Fruit fly (Drosophila melanogaster): ENCODE data around the gene CG10300.

The CG10300 gene

DNA sequence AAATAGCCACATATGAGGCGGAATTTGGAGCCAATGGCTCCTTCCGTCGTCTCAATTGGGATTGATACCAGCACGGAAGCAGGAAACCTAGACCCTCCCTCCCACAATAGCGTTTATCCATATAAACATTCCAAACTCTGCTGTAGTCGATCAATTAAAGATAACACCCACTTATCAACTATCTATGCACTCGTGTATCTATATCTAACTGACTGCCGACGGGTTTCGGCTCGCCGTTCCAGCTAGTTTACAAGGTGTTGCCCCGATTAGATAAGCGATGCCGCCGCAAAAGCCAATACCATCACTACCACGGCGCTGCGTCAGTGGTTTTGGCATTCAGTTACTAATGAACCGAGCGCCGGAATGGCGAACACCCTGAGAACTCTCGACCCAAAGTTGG, at the start of gene CG10300:
Gene CG10300, plus strand, starts transcription at position 333 of the 400 bp plus-strand sequence.
- TF ChIP-seq insv (optimal IDR thresholded peaks at IDR 0.05) (no peak), ttk (optimal IDR thresholded peaks at IDR 0.05) (no peak), psq (optimal IDR thresholded peaks at IDR 0.05) (no peak), h (optimal IDR thresholded peaks at IDR 0.05) (no peak), Myc (optimal IDR thresholded peaks at IDR 0.05) (no peak), Sin3A (optimal IDR thresholded peaks at IDR 0.05) (no peak)

DNA sequence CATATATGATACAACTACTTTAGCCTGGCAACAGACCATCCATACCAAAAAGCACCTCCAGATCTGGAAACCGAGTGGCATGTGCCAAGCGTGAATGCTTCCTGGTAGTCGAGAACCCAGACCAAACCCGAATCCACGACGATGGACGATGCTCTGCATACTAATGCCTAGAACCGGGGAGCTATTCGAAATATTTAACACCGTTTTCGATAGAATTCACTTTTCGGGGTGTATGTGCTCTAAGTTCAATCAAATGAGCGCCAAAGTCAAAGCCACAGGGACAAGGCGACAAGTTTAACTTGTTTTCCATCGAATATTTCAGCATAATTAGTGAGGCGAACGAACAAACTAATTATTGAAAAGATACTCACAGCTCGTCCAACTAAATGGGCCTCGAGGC, 48.5 kb upstream of the CG10300 start:
- TF ChIP-seq Sin3A (optimal IDR thresholded peaks at IDR 0.05) (no peak), ttk (optimal IDR thresholded peaks at IDR 0.05) (no peak), insv (optimal IDR thresholded peaks at IDR 0.05) (no peak), h (optimal IDR thresholded peaks at IDR 0.05) (no peak), Myc (optimal IDR thresholded peaks at IDR 0.05) (no peak), psq (optimal IDR thresholded peaks at IDR 0.05) (no peak)

DNA sequence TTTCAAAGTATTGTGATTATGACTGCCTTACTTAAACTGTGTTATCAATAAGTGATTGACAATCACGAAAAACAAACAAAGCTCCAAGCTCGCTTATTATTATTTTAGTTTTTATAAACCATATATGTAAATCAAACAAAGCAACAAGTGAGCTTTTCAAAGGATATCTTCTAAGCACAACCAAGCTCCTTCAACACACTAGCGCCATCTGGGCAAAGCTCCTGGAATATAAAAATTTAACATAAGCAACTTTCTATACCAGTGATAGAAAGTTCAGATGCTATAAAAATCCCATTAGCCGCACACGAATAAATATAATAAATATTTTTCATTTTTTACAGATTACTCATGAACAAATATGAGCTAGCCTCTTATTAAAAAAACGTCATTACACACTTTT, 46.9 kb upstream of the CG10300 start:
- TF ChIP-seq h (optimal IDR thresholded peaks at IDR 0.05), result no peak
- no peak for TF ChIP-seq Myc (optimal IDR thresholded peaks at IDR 0.05)
- no peak for TF ChIP-seq ttk (optimal IDR thresholded peaks at IDR 0.05)
- no peak for TF ChIP-seq insv (optimal IDR thresholded peaks at IDR 0.05)
- TF ChIP-seq psq (optimal IDR thresholded peaks at IDR 0.05), result no peak
- TF ChIP-seq Sin3A (optimal IDR thresholded peaks at IDR 0.05), result no peak

DNA sequence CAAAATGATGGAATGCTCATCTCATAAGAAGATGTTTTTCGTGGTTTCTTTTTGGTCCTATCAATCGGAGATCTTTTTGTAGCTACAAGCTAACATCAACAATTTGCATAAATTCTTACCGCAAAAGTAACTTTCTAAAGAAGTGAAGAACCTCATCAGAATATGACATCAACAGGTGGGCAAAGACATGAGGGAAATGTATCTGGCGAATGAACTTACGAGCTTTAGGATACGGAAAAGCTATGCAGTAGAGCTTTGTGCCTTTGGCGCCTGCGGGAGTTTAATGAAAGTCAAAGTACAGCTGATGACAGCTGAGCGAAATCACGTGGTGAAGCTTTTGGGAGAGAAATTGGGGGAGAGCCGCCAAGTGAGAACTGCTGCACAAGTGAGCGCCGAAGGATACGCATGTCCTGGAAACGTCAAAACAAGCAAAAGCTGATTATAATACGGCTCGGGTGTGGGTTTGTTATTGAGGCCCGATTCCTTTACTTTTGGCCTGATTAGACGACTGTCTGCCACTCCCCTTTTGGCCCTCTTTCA, 44.6 kb upstream of the CG10300 start:
- no peak for TF ChIP-seq h (optimal IDR thresholded peaks at IDR 0.05)

DNA sequence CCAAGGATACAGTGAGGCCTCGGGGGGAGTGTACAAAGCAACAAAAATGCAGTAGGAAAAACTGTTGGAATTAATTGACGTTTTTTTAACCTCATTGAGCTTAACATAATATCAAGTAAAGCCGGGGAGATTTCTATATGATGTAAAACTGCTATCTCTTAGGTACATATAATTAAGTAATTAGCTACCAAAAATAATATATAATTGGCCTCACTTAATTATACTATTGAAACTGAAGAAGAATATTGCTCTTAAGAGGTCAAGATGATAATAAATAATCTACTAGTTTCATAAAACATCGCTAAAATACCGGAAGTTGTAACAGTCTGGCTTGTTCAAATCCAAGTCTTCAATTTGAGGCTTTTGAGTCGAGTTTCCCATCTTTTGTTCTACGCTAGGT, 43.9 kb upstream of the CG10300 start:
- TF ChIP-seq insv (optimal IDR thresholded peaks at IDR 0.05), result no peak
- no peak for TF ChIP-seq Sin3A (optimal IDR thresholded peaks at IDR 0.05)

DNA sequence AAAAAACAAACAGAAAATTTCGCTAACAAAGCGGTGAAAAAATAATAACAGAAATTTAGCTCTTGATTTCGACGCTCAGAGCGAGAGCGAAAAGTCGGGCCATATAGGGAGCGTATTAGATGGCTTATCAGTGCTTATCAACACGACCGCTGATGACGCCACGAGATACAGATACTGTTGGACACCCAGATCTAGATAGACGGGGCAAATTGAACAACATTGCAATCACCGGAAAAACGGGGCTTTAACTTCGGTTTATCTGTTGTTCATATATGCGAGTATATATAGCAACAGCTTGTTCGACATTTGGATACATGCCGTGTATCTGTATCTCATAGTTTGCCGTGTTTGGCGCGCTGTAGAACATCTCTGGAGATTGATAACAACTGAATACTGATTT, 42.7 kb upstream of the CG10300 start:
- no peak for TF ChIP-seq psq (optimal IDR thresholded peaks at IDR 0.05)
- TF ChIP-seq ttk (optimal IDR thresholded peaks at IDR 0.05), result no peak
- TF ChIP-seq Sin3A (optimal IDR thresholded peaks at IDR 0.05), result no peak
- no peak for TF ChIP-seq h (optimal IDR thresholded peaks at IDR 0.05)
- TF ChIP-seq Myc (optimal IDR thresholded peaks at IDR 0.05), result no peak
- TF ChIP-seq insv (optimal IDR thresholded peaks at IDR 0.05), result no peak

DNA sequence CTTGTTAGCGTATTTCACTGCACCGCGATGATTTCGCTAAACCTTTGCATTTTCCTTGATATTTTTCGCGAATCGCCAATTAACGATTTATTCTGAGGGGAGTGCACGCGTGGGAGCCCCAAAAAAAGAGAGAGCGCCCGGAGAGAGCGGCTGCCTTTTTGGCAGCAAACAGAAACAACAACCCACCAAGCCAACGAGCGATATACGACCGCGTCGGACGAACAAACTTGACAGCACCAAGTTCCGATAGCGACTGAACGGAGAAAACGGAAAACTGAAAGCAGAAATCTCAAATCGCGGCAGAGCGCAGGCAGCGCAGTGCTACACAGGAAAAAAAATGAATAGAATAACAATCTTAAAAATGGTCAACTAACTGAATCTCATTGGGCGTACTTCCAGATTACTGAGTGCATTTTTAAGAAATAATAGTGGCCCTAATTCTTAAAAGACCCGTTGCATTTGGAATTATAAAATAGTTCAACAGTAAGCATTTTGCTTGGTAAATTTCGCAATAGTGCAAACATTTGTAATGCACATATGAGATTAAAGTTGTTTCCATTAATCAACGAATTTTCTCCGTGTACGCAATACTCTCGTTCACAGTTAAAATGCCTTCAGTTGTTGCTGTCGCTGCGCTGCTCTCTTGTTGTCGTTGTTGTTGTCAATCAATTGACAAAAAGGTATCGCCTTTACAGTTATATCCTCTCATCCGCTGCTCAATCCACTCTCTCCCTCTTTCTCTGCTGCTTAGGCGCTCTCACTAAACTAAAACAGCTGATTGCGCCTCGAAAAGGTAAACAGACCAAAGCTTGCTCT, 41.7 kb upstream of the CG10300 start, which contains the start of gene CG31145:
Gene CG31145, minus strand, starts transcription at position 259 of the 816 bp plus-strand sequence.
- TF ChIP-seq h (optimal IDR thresholded peaks at IDR 0.05) (no peak), ttk (optimal IDR thresholded peaks at IDR 0.05) (no peak), Myc (optimal IDR thresholded peaks at IDR 0.05) (no peak), insv (optimal IDR thresholded peaks at IDR 0.05) (no peak), psq (optimal IDR thresholded peaks at IDR 0.05) (no peak), Sin3A (optimal IDR thresholded peaks at IDR 0.05) (no peak)

DNA sequence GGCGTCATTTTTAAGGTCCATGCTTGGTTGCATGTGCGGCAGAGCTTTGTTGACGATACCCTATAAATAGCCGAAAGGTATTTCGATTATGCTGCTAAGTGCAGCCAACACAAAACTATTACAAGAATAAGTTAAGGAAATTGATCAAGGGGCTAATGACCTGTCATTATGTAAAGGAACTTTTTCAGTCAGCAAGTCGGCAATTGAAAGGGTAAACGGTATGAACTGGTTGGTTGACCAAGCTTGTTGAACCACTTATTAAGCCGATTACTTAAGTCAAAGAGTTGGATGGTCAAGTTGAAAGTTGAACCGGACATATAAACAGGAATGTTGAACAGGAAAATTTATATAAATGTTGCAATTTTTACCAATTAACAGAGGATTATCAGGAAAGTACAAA, 38.2 kb upstream of the CG10300 start:
- TF ChIP-seq insv (optimal IDR thresholded peaks at IDR 0.05) (no peak), psq (optimal IDR thresholded peaks at IDR 0.05) (no peak), h (optimal IDR thresholded peaks at IDR 0.05) (no peak), Myc (optimal IDR thresholded peaks at IDR 0.05) (no peak), Sin3A (optimal IDR thresholded peaks at IDR 0.05) (no peak), ttk (optimal IDR thresholded peaks at IDR 0.05) (no peak)

DNA sequence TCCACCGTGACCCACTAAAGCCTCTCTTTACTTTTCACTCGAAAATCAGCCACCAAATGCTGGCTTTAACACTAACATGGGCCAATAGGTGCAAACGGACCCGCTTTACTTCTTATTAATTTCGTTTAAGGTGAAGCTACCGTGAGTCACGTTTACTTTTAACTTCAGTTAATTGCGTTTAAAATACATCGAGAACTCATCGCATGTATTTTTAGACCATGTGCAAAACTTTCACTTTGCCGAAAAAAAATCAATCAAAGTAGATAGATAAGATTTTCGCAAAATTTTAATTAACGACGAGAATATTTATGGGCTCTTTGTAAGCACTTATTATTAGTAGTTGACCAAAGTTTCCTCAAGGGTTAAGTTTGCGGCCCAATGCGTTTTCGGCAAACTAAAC, 37.0 kb upstream of the CG10300 start:
- TF ChIP-seq Sin3A (optimal IDR thresholded peaks at IDR 0.05) (no peak), h (optimal IDR thresholded peaks at IDR 0.05) (no peak), Myc (optimal IDR thresholded peaks at IDR 0.05) (no peak), insv (optimal IDR thresholded peaks at IDR 0.05) (no peak), psq (optimal IDR thresholded peaks at IDR 0.05) (no peak), ttk (optimal IDR thresholded peaks at IDR 0.05) (no peak)

DNA sequence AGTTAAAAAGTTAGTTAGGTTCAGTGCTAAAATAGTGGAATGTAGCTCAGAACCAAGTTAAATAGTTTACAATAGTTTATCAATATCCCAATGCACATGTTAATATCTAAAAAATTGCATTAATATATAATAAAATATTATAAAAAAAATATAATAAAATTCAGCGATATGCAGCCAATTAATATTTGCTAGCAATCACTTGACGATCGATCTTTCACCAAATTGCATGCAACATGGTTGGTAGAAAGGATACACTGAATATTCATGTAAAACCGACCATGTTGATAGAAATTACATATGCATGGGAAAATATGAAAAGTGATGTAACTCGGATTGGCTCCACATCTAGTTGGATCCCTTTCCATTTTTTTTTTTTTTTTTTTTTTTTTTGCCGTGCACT, 35.7 kb upstream of the CG10300 start:
- TF ChIP-seq insv (optimal IDR thresholded peaks at IDR 0.05) (no peak), psq (optimal IDR thresholded peaks at IDR 0.05) (no peak), h (optimal IDR thresholded peaks at IDR 0.05) (no peak), Sin3A (optimal IDR thresholded peaks at IDR 0.05) (no peak), ttk (optimal IDR thresholded peaks at IDR 0.05) (no peak)

DNA sequence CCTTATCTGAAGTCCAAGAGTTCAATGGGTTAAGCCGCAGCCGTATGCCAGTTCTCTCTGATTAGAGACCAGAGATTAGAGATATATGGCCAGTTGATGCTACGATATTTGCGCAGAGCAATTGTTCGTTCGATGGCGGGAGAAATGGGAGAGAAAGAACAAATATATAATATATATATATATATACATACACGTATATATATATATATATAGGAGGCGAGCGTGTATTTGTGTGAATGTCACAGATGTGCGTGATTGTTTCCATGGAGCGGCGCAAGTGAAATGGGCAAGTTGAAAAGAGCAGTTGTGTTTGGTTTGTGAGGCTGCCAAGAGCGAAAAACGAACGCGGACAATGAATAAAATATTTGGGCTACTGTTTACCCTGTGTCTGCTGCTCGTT, 34.3 kb upstream of the CG10300 start, which contains the start of gene GILT3:
Gene GILT3, plus strand, starts transcription at position 301 of the 400 bp plus-strand sequence.
- TF ChIP-seq Myc (optimal IDR thresholded peaks at IDR 0.05) (no peak), ttk (optimal IDR thresholded peaks at IDR 0.05) (no peak), Sin3A (optimal IDR thresholded peaks at IDR 0.05) (no peak), h (optimal IDR thresholded peaks at IDR 0.05) (no peak), psq (optimal IDR thresholded peaks at IDR 0.05) (no peak), insv (optimal IDR thresholded peaks at IDR 0.05) (no peak)

DNA sequence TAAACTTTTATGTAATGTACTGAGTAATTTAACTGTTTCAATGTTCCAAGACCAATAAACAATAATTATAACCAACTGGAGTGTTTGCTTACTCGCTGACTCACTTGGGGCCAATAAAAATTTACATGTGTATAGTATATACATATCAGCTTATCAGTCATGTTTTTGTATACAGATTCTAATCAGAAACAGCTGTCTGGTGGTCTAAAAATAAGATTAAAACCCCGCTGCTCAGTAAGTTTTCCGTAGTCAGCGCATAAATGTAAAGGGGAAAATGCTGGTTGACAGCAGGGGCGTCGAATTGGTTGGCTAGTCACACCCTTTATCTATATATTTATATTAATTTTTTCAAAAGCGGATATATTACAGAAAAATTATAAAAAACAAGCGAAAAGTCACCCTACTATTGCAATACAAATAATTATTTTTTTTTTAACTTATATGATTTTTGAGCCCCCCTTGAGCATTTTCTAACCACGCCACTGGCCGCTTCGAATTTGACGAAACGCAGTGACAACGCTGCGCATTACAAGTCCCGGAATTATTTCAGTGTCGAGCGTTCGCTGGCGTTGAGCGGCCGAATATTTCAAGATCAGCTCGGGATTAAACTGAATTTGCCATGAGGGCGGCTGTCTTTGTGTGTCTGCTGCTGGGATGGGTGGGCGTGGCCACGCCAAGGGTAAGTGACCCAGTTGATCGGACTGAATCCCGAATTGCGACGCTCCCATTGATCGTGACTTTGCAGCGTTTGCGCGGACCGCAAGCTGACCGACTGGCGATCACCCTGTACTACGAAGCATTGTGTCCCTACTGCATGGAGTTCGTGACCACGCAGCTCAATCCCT, 32.8 kb upstream of the CG10300 start, which contains the start of gene GILT2:
Gene GILT2, plus strand, starts transcription at position 547 of the 845 bp plus-strand sequence.
- TF ChIP-seq ttk (optimal IDR thresholded peaks at IDR 0.05) (no peak), Myc (optimal IDR thresholded peaks at IDR 0.05) (no peak), h (optimal IDR thresholded peaks at IDR 0.05) (no peak), Sin3A (optimal IDR thresholded peaks at IDR 0.05) (no peak), psq (optimal IDR thresholded peaks at IDR 0.05) (no peak), insv (optimal IDR thresholded peaks at IDR 0.05) (no peak)
